Worm (Caenorhabditis elegans) whole organism, L3 larva: ENCODE results near the gene F42G4.5.

ENCODE experiments used
- R02D3.7 ChIP-seq: fragments of 150-350 bp; optimal IDR thresholded peaks from 2 replicates; lab custom pipeline; 2014; ENCODE audit warnings: missing biosample characterization, missing genetic modification characterization
- unc-62 ChIP-seq: fragments of 150-350 bp; sonication (generic microtip); optimal IDR thresholded peaks from 4 replicates; lab custom pipeline; 2014; ENCODE audit warnings: missing biosample characterization, missing genetic modification reagents, missing genetic modification characterization

DNA sequence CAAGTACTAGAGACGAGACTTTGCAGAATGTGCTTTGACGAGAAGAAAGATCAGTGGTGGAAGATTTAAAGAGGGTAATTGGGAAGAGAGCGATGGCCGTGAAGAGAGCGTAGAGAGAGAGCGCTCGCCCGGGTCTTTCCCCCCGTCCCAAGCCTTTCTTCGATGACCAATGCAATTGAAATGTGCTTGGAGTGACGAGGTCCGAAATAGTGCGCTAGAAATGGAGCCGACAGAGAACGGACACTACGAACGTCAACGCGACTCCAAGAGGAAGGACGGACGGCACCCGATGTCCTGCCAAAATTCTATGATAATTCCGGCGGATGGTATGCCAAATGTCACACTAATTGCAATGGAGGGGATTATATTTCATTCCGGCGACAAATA, 43.2 kb upstream of the F42G4.5 start:
- no peak for TF ChIP-seq R02D3.7
- TF ChIP-seq unc-62 (GFP tag; lab: Kevin White, UChicago): no peak
